Worm (Caenorhabditis elegans): ENCODE measurements around the gene unc-18.

DNA sequence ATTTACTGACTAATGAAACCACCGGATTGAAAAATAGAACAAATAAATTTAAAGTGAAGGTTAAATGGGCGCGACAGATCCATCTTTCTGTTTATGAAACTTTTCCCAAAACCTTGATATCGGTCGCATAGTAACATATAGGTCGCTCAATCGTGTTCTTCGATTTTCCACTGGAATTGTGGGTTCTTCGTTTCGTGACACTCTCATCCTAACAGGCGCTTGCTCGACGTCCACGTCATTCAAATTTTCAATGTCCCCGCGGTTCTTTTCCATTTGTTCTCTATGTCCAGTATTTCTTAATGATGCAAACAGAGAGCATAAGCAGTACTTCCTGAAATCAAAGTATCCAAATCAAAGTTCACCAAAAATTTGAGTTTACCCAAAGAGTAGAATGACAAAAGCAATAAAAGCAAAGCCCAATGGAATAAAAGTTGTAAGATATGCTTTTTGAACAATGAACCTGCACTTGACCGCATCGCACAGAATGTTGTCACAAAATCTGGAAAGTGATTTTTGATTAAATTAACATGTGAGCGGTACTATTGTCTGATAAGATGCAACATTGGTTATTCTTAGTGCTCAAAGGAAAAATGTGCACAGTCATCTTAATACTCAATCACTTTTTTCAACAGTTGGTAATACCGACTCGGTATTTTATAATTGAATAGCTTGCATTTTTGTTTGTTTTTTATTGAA lies 15.2 kb upstream of the unc-18 start, which contains the start of gene F27D9.13:
- TF ChIP-seq lin-13 (tag; optimal IDR thresholded peaks at IDR 0.05) (no peak), unc-62 (GFP tag; optimal IDR thresholded peaks at IDR 0.05) (no peak)

All from whole organism, mixed stage, embryonic.